Fruit fly (Drosophila melanogaster): Measurements from ENCODE around the gene CG5050.
A peak's percentile ranks its signal among the peaks of the same experiment; 100 is the strongest.

CG5050 gene

dm6 chr2L:17429788-17430587, 22.7 kb upstream of the CG5050 start (continued):
- peak; percentile 82 for TF ChIP-seq CG4318 (GFP tag; optimal IDR thresholded peaks at IDR 0.05)
- peak; percentile 82 for TF ChIP-seq Gug (GFP tag; IDR thresholded peaks at IDR 0.05)
- TF ChIP-seq salr (GFP tag; optimal IDR thresholded peaks at IDR 0.05): peak; percentile 20 to 90
- peak; percentile 62 for TF ChIP-seq Ets96B (tag; optimal IDR thresholded peaks at IDR 0.05)
- TF ChIP-seq Hr39 (GFP tag; optimal IDR thresholded peaks at IDR 0.05): peak; percentile 87
- peak; percentile 21 for TF ChIP-seq fkh (GFP tag; optimal IDR thresholded peaks at IDR 0.05)
- peak; percentile 68 for TF ChIP-seq CG11902 (GFP tag; optimal IDR thresholded peaks at IDR 0.05)
- peak; percentile 84 for TF ChIP-seq Sox15 (GFP tag; optimal IDR thresholded peaks at IDR 0.05)
- peak; percentile 88 for TF ChIP-seq lz (GFP tag; optimal IDR thresholded peaks at IDR 0.05)
- TF ChIP-seq achi (GFP tag; optimal IDR thresholded peaks at IDR 0.05): peak; percentile 81
- TF ChIP-seq svp (GFP tag): peak; percentile 91
- no peak for TF ChIP-seq CG9139 (GFP tag; optimal IDR thresholded peaks at IDR 0.05)
- TF ChIP-seq Sox102F (GFP tag; optimal IDR thresholded peaks at IDR 0.05): peak; percentile 73
- peak; percentile 85 for TF ChIP-seq fd85E (GFP tag; optimal IDR thresholded peaks at IDR 0.05)

DNA sequence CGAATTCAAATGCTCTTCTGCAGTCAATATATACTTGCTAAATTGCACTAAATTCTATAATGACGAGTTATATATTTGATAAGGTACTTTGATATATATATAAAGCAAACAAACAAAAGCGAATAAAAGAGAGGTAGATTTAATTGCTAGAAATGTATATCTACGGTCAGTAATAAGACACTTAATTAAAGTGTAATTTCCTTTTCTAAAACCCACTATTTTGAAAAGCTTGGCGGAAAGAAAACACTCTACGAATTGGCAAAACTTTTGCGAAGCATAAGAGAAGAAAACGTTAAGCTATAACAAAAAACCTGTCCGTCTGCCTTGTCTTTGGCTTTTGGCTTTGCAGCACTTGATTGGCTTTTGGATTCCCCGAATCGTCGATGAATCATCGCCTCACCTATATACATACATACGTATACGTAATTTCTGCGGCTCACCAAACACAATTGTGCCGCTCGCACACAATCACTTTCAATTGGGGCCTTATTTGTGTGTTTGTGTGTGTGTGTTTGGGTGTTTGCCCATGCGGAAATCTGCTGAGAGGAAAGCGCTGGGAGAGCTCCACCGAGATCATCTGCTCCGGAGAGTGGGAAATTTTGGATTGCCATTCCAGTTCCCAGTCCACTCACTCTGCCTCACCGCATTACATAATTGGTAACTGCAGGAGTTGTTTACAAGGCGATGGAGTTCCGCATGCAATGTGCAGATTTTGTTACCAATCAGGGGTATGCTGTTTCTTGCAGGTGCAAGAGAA, 21.9 kb upstream of the CG5050 start:
- TF ChIP-seq CG6163 (GFP tag; IDR thresholded peaks at IDR 0.05) (peak; percentile 10; the same call in 2 of the 3 replicates), CG16779 (tag; optimal IDR thresholded peaks at IDR 0.05) (no peak), ss (GFP tag; optimal IDR thresholded peaks at IDR 0.05) (no peak), OdsH (GFP tag; optimal IDR thresholded peaks at IDR 0.05) (no peak), CG3919 (GFP tag; optimal IDR thresholded peaks at IDR 0.05) (no peak), CG31627 (GFP tag; optimal IDR thresholded peaks at IDR 0.05) (peak; percentile 18), CG11902 (GFP tag; optimal IDR thresholded peaks at IDR 0.05) (no peak), vri (GFP tag; optimal IDR thresholded peaks at IDR 0.05) (peak; percentile 89), CG10669 (GFP tag; optimal IDR thresholded peaks at IDR 0.05) (no peak), CG6854 (GFP tag; optimal IDR thresholded peaks at IDR 0.05) (peak; percentile 2), CG6792 (GFP tag; optimal IDR thresholded peaks at IDR 0.05) (no peak), Ets96B (tag; optimal IDR thresholded peaks at IDR 0.05) (peak; percentile 61), CG15336 (GFP tag; IDR thresholded peaks at IDR 0.05) (peak; percentile 60), CG6276 (GFP tag; optimal IDR thresholded peaks at IDR 0.05) (no peak), achi (GFP tag; optimal IDR thresholded peaks at IDR 0.05) (no peak), CG6808 (GFP tag; optimal IDR thresholded peaks at IDR 0.05) (no peak), pdm3 (GFP tag; optimal IDR thresholded peaks at IDR 0.05) (peak; percentile 44), CG8119 (GFP tag; IDR thresholded peaks at IDR 0.05) (peak; percentile 62), Sox15 (GFP tag; optimal IDR thresholded peaks at IDR 0.05) (peak; percentile 2), Hr4 (GFP tag; optimal IDR thresholded peaks at IDR 0.05) (no peak), Eip93F (GFP tag; optimal IDR thresholded peaks at IDR 0.05) (no peak), Sox102F (GFP tag; optimal IDR thresholded peaks at IDR 0.05) (no peak), eg (GFP tag; IDR thresholded peaks at IDR 0.05) (no peak), cyc (GFP tag; optimal IDR thresholded peaks at IDR 0.05) (no peak), fkh (GFP tag; optimal IDR thresholded peaks at IDR 0.05) (no peak), Blimp-1 (GFP tag; optimal IDR thresholded peaks at IDR 0.05) (peak; percentile 86), dac (GFP tag; optimal IDR thresholded peaks at IDR 0.05) (no peak), CG8632 (GFP tag; optimal IDR thresholded peaks at IDR 0.05) (no peak), Eip78C (GFP tag) (no peak), CG8319 (GFP tag; optimal IDR thresholded peaks at IDR 0.05) (no peak), CG10631 (GFP tag; optimal IDR thresholded peaks at IDR 0.05) (no peak), Lpt (GFP tag; optimal IDR thresholded peaks at IDR 0.05) (no peak), svp (GFP tag) (no peak), CG11294 (GFP tag; IDR thresholded peaks at IDR 0.05) (no peak), acj6 (GFP tag; optimal IDR thresholded peaks at IDR 0.05) (no peak), Sox14 (GFP tag; optimal IDR thresholded peaks at IDR 0.05) (no peak)

Data from whole organism, prepupa.